Fruit fly (Drosophila melanogaster): ENCODE measurements around the gene gammaTub23C.

Gene gammaTub23C

dm6 chr2L:2993702-2994101 is 21.0 kb downstream of the gammaTub23C start:
- TF ChIP-seq pan (optimal IDR thresholded peaks at IDR 0.05) (no peak), usp (GFP tag; optimal IDR thresholded peaks at IDR 0.05) (no peak), EcR (GFP tag; optimal IDR thresholded peaks at IDR 0.05) (no peak), psq (optimal IDR thresholded peaks at IDR 0.05) (no peak), Dll (optimal IDR thresholded peaks at IDR 0.05) (no peak), CG8478 (optimal IDR thresholded peaks at IDR 0.05) (no peak)

DNA sequence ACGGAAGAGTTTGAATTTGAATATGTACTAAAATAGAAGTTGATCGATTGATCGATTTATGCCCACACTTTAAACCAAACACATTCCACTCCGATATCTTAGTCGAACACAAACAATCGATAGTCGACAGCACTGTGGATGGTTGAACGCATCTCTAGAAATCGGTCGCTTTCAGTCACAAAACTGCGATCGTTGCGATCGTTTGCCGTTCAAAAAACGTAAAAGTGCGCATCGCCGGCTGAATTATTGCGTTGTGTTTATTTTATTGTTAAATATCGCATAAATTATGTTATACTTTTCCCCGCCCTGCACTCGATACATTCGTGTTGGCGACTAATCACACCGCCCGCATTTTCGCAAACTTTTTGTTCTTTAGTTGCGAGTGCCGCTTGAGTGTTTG is 26.4 kb downstream of the gammaTub23C start, which contains the start of gene Ccdc85:
TSS of gene Ccdc85 (plus strand) at position 174 of the 400 bp plus-strand sequence.
- TF ChIP-seq usp (GFP tag; optimal IDR thresholded peaks at IDR 0.05) = no peak
- no peak for TF ChIP-seq CG8478 (optimal IDR thresholded peaks at IDR 0.05)
- no peak for TF ChIP-seq Dll (optimal IDR thresholded peaks at IDR 0.05)
- no peak for TF ChIP-seq psq (optimal IDR thresholded peaks at IDR 0.05)
- no peak for TF ChIP-seq pan (optimal IDR thresholded peaks at IDR 0.05)
- no peak for TF ChIP-seq EcR (GFP tag; optimal IDR thresholded peaks at IDR 0.05)

dm6 chr2L:2999609-3000008 is 26.9 kb downstream of the gammaTub23C start:
- no peak for TF ChIP-seq CG8478 (optimal IDR thresholded peaks at IDR 0.05)
- TF ChIP-seq Dll (optimal IDR thresholded peaks at IDR 0.05) = no peak
- no peak for TF ChIP-seq psq (optimal IDR thresholded peaks at IDR 0.05)
- TF ChIP-seq EcR (GFP tag; optimal IDR thresholded peaks at IDR 0.05) = no peak
- no peak for TF ChIP-seq pan (optimal IDR thresholded peaks at IDR 0.05)
- TF ChIP-seq usp (GFP tag; optimal IDR thresholded peaks at IDR 0.05) = no peak

DNA sequence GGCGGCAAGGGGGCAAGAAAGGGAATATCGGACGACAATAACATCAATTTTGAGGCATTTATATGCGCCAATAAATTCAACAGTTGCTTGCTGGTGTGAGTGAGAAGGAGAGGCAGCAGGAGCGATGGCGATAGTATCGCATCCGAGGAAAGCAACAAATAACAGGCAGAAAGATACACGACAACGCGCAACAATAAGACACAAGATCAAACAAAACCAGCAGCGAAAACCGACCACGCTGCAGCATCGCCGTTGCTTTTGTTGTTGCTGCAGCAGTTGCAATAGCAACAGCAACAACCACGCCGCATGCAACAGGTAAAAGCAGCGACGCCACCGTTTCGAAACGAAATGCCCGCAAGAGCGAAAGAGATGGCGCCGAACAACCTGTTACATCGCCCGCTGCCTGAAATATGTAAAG is 27.8 kb downstream of the gammaTub23C start:
- no peak for TF ChIP-seq pan (optimal IDR thresholded peaks at IDR 0.05)
- no peak for TF ChIP-seq CG8478 (optimal IDR thresholded peaks at IDR 0.05)
- TF ChIP-seq psq (optimal IDR thresholded peaks at IDR 0.05) = no peak
- no peak for TF ChIP-seq usp (GFP tag; optimal IDR thresholded peaks at IDR 0.05)
- TF ChIP-seq EcR (GFP tag; optimal IDR thresholded peaks at IDR 0.05) = no peak
- no peak for TF ChIP-seq Dll (optimal IDR thresholded peaks at IDR 0.05)

DNA sequence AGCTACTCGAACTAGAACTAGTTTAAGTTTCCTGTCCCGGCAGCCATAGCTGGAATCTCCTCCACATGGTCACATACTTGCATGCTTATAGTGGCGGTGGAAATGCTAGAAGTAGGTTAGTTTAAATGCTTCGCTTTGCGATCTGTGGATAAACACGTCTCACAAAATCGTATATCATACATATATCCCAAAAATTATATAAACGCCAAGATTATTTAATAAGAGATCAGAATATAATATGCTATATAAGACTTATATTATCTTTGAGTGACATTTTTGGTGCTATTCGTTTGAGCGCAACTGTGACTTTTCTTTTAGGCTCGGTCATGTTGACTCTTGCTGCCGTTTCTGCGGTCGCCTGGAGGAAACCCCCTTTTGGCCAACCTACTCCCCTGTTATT is 29.3 kb downstream of the gammaTub23C start:
- TF ChIP-seq usp (GFP tag; optimal IDR thresholded peaks at IDR 0.05) (no peak), psq (optimal IDR thresholded peaks at IDR 0.05) (no peak), Dll (optimal IDR thresholded peaks at IDR 0.05) (no peak), EcR (GFP tag; optimal IDR thresholded peaks at IDR 0.05) (no peak)

- TF ChIP-seq CG8478 (optimal IDR thresholded peaks at IDR 0.05) (no peak), psq (optimal IDR thresholded peaks at IDR 0.05) (no peak), Dll (optimal IDR thresholded peaks at IDR 0.05) (no peak), pan (optimal IDR thresholded peaks at IDR 0.05) (no peak), EcR (GFP tag; optimal IDR thresholded peaks at IDR 0.05) (no peak), usp (GFP tag; optimal IDR thresholded peaks at IDR 0.05) (no peak)
Measured at dm6 chr2L:3003399-3003798, 30.7 kb downstream of the gammaTub23C start.

dm6 chr2L:3004601-3005000 is 31.9 kb downstream of the gammaTub23C start:
- TF ChIP-seq CG8478 (optimal IDR thresholded peaks at IDR 0.05) (no peak), psq (optimal IDR thresholded peaks at IDR 0.05) (no peak), pan (optimal IDR thresholded peaks at IDR 0.05) (no peak), Dll (optimal IDR thresholded peaks at IDR 0.05) (no peak), EcR (GFP tag; optimal IDR thresholded peaks at IDR 0.05) (no peak)

DNA sequence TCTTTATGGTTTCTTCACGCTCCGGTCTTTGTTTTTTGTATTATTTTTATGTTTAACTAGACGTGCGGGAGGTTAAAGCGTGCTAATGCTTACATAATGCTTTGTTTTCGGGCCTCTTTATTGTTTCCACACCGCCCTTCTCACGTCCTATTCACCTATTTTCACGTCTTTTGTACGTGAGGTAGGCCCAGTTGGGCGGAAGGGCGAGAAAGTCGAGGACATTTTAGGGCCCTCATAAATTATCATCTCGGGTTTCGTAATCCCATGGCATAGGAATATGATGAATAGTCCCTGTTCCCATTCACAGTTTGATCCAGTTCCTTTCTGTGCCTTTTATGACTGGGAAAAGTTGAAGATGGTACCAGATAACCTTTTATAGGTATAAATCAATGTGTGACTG is 32.8 kb downstream of the gammaTub23C start:
- TF ChIP-seq psq (optimal IDR thresholded peaks at IDR 0.05) (no peak), Dll (optimal IDR thresholded peaks at IDR 0.05) (no peak), usp (GFP tag; optimal IDR thresholded peaks at IDR 0.05) (no peak), pan (optimal IDR thresholded peaks at IDR 0.05) (no peak), EcR (GFP tag; optimal IDR thresholded peaks at IDR 0.05) (no peak), CG8478 (optimal IDR thresholded peaks at IDR 0.05) (no peak)

DNA sequence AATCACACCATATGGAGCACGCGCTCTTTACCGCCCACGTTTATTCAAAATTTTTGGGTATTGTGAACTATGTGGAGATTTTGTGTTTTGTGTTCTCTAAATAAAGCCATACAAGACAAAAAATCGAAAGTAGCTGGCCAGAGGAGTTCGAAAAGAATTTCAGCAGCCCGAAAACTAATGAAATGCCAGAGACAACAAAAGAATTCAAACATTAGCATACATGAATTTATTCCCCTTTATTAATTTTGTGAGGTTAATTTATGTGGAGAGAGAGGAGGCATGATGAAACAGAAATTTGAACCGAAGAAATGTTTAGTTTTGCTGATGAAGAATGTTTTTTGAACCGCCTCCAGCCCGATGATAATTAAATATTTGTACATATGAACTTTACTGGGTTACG is 33.5 kb downstream of the gammaTub23C start:
- TF ChIP-seq CG8478 (optimal IDR thresholded peaks at IDR 0.05) = no peak
- no peak for TF ChIP-seq pan (optimal IDR thresholded peaks at IDR 0.05)
- no peak for TF ChIP-seq EcR (GFP tag; optimal IDR thresholded peaks at IDR 0.05)
- TF ChIP-seq Dll (optimal IDR thresholded peaks at IDR 0.05) = no peak
- no peak for TF ChIP-seq usp (GFP tag; optimal IDR thresholded peaks at IDR 0.05)
- TF ChIP-seq psq (optimal IDR thresholded peaks at IDR 0.05) = no peak

DNA sequence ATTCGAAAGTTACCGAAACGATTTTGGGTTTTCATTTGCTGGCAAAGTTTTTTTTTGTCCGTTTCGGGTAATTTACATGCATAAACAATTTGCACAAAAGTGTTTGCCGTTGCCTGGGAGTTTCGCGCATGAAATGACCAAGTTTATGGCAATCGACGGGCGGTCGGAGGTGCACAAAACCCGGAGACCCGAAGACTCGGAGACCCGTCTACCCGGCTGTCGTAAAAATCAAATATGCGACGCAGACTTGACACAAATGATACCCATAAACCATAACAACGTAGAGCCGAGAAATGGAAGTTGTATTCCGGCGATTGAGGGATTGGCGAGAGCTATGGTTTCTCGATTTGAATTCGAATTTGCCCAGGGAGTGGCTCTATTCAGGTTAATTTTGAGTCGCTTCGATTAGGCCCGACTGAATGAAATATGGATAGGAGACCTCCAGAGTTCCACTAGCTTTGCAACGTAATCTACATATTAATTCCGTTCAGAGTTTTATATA is 34.3 kb downstream of the gammaTub23C start:
- no peak for TF ChIP-seq pan (optimal IDR thresholded peaks at IDR 0.05)
- no peak for TF ChIP-seq psq (optimal IDR thresholded peaks at IDR 0.05)
- TF ChIP-seq CG8478 (optimal IDR thresholded peaks at IDR 0.05) = no peak
- no peak for TF ChIP-seq usp (GFP tag; optimal IDR thresholded peaks at IDR 0.05)

DNA sequence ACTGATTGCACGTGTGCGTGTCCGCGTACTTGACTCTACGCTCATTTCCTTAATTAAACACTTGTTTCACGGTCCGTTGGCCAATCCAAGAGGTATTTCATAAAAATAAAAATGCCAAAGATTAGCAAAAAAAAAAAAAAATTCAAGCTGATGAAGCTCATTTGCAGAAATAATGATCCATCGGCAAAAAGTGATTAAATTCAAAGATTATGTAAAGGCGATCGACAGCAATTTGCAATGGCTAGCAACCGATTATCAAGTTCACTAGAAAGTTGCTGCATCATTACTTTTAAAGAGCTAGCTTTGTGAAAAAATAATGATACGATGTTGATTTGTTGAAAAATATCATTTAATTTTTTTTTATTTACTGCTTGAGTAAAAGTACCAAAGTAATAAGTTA is 36.7 kb downstream of the gammaTub23C start:
- TF ChIP-seq Dll (optimal IDR thresholded peaks at IDR 0.05) = no peak
- no peak for TF ChIP-seq CG8478 (optimal IDR thresholded peaks at IDR 0.05)
- TF ChIP-seq EcR (GFP tag; optimal IDR thresholded peaks at IDR 0.05) = no peak
- no peak for TF ChIP-seq usp (GFP tag; optimal IDR thresholded peaks at IDR 0.05)

DNA sequence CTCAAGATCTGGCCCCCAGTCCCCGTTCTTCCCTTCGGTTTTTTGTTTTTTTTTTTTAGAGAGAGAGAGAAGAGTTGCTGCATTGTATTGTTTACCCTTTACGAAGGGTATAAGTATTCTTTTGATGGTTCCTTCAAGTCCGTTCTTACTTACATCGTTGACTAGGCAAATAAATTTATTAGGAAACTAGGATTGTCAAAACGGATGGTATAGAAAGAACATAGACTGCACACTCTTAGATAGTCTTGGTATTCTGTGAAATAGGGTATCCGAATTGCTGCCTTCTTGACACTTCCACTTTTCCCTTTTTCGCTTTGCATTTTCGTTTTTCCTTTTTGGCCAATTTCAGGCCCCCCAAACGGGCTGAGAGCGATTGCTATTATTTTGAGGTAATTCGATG is 38.8 kb downstream of the gammaTub23C start:
- TF ChIP-seq usp (GFP tag; optimal IDR thresholded peaks at IDR 0.05) (no peak), psq (optimal IDR thresholded peaks at IDR 0.05) (no peak), pan (optimal IDR thresholded peaks at IDR 0.05) (no peak)

DNA sequence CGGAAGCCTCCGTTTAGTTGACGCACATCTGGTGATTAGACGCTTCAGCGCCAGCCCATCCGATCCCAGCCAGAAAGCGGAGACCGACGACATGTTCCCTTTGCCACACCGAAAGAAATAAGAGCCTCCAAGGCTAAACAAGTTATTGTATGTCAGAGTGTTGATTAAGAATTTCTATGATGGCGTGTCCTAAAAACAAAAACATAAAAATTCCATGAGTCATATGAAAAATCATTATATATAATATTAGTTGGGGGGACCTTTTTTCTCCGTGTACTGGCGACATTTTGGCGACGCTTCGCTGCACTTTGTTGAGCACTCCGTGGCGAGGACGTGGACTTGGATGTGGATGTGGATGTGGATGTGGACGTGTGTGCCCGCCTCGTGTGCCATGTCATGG is 40.1 kb downstream of the gammaTub23C start:
- no peak for TF ChIP-seq psq (optimal IDR thresholded peaks at IDR 0.05)
- TF ChIP-seq CG8478 (optimal IDR thresholded peaks at IDR 0.05) = no peak
- no peak for TF ChIP-seq Dll (optimal IDR thresholded peaks at IDR 0.05)
- no peak for TF ChIP-seq pan (optimal IDR thresholded peaks at IDR 0.05)
- TF ChIP-seq usp (GFP tag; optimal IDR thresholded peaks at IDR 0.05) = no peak
- TF ChIP-seq EcR (GFP tag; optimal IDR thresholded peaks at IDR 0.05) = no peak
